Worm (Caenorhabditis elegans): ENCODE results near the gene glit-1.
A peak's percentile ranks its signal among the peaks of the same experiment; 100 is the strongest.

Gene glit-1

DNA sequence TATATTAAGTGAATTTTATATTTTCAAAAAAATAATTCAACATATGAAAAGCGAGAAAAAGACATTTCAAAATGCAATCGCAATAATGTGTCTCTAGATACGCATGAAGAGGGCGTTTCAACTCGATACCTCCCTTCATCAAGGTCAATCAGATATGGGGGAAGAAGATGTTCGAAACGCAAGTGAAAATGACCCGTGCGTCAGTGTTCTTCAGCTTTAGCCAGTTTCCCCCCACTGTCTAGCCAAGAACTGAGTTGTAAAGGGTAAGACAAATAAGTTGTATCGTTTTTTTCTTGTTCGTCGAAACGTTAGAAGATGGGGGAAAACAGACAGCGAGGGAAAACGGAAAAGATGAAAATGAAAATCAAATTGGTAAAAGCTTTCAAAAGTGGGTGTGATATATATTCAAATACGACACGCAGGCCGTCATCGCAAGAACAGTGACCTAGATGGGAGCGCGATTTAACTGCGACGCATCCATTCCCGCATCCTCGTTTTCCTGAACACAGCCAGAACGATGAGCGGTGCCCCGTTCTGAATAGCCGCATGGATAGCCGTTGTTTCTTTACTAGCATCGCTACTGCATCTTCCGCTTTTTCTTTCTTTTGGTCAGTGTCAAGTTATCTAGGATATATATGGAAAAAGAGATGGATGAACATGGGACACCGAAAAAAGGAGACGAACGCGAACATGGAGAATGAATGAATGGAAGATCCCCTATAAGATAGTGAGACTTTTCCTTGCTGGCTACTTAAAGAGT is 17.3 kb upstream of the glit-1 start:
- TF ChIP-seq him-1 (tag; optimal IDR thresholded peaks at IDR 0.05) (no peak), W03F9.2 (tag; optimal IDR thresholded peaks at IDR 0.05) (no peak), dao-5 (tag; optimal IDR thresholded peaks at IDR 0.05) (no peak)

DNA sequence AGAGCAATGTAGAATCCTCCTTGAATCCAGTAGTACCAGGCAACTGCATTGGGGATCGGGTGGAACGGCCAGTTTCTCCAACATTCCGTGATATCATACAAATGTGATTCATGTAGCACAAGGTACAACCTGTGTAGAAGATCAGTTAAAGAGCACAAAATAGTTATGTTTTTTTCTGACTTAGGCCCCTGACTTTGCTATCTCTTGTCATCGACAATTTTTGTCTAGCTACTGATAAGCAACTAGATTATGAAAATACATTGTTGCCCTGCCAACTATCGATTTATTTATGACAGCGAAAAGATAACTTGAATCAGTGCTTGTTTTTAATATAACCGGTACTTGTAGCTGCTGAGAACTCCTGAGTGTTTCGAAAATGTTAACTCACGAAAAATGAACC is 13.8 kb upstream of the glit-1 start:
- no peak for TF ChIP-seq dao-5 (tag; optimal IDR thresholded peaks at IDR 0.05)
- no peak for TF ChIP-seq W03F9.2 (tag; optimal IDR thresholded peaks at IDR 0.05)
- TF ChIP-seq him-1 (tag; optimal IDR thresholded peaks at IDR 0.05), result no peak

- no peak for TF ChIP-seq W03F9.2 (tag; optimal IDR thresholded peaks at IDR 0.05)
- no peak for TF ChIP-seq him-1 (tag; optimal IDR thresholded peaks at IDR 0.05)
- no peak for TF ChIP-seq dao-5 (tag; optimal IDR thresholded peaks at IDR 0.05)
Observed at ce11 chrX:4699411-4700050, 12.5 kb upstream of the glit-1 start, which contains the start of gene hyl-2. hyl-2 (minus strand) TSS chrX:4699461.

DNA sequence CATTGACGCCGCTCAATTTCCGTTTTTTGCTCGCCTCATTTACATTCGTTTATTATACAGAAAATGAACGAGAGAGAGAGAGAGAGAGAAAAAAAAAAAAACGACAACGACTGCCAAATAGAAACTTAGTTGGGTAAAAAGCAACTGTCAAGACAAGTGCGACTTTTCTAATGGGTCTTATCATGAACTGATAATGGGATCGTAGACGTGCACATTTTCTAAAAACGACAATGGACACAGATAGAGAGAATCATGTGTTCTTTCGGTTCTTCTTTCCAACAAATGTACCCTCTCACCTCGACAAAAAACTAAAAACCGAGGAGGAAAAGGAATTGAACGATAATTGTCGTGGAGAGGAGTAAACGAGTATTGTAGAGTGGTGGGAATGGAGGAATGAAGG is 12.0 kb upstream of the glit-1 start:
- TF ChIP-seq him-1 (tag; optimal IDR thresholded peaks at IDR 0.05), result no peak
- TF ChIP-seq W03F9.2 (tag; optimal IDR thresholded peaks at IDR 0.05), result no peak
- TF ChIP-seq dao-5 (tag; optimal IDR thresholded peaks at IDR 0.05), result no peak

ce11 chrX:4704877-4705276 is 7.2 kb upstream of the glit-1 start, which contains the start of gene aqp-8:
aqp-8 (minus strand) TSS chrX:4704977.
- TF ChIP-seq dao-5 (tag; optimal IDR thresholded peaks at IDR 0.05) (no peak), him-1 (tag; optimal IDR thresholded peaks at IDR 0.05) (no peak), W03F9.2 (tag; optimal IDR thresholded peaks at IDR 0.05) (no peak)

DNA sequence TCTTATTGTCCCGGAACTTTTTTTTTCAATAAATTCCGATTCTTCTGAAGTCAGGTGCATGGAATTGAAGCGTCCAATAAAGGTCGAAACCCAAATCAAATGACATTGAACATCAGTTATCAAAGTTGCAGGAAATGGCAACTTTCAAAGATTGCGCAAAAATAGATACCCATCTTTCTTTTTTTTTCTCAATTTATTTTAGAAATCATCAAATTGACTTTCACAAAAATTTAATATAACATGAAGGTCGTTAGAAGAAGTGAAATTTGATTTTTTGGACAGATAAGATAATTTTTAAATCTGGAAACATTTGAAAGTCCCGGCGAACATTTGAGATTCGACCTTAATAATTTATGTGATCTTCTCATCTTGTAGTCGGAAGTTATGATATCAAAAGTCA is 6.4 kb upstream of the glit-1 start:
- TF ChIP-seq him-1 (tag; optimal IDR thresholded peaks at IDR 0.05), result no peak

DNA sequence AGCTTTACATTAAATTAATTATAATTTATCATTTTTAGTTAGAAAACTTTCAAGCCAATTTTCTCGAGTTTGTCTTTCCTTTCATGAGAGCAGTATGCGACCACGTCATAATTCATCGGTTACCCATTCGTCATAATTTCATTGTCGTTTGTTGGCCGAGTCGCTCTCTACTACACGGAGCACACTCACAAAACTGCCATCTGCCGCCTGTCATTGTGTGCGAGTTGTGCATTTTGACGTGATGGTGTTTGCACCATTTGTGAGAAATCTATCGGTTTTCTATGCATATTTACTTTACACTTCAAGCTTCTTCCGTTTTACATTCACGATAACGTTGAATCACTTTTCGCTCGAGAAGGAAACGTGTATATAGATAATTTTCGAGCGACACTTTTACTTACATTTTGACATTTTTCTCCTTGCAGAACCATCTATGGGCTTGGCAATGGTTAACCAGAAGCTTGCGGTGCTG is 5.3 kb upstream of the glit-1 start, which contains the start of gene dhhc-10:
Gene dhhc-10 (plus strand): TSS at position 422 of the 472 bp plus-strand sequence.
- TF ChIP-seq W03F9.2 (tag; optimal IDR thresholded peaks at IDR 0.05), result peak; percentile 11
- TF ChIP-seq dao-5 (tag; optimal IDR thresholded peaks at IDR 0.05), result no peak
- TF ChIP-seq him-1 (tag; optimal IDR thresholded peaks at IDR 0.05), result no peak

ce11 chrX:4715107-4715506 is 3.0 kb downstream of the glit-1 start, which contains the start of gene rpl-25.1:
rpl-25.1 (plus strand) TSS chrX:4715178.
- TF ChIP-seq dao-5 (tag; optimal IDR thresholded peaks at IDR 0.05), result no peak
- no peak for TF ChIP-seq W03F9.2 (tag; optimal IDR thresholded peaks at IDR 0.05)
- no peak for TF ChIP-seq him-1 (tag; optimal IDR thresholded peaks at IDR 0.05)

DNA sequence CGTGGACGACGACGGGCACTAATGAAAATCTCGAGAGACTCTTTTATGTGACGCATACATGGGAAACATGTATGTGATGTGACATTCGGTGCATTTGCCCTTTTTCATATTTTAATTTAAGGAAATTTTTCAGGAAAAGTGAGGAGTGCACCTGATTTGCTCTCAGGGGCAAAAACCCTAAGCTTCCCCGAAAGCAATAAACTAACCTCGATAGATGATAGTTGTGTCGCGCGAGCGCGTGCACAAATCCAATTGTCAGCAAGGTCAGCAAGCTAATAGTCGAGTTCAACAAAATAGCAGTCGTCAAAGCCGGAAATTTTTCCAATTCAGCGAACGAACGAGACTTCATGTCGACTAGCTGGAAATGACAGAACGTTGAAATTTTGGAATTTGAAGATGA is 6.0 kb downstream of the glit-1 start:
- TF ChIP-seq W03F9.2 (tag; optimal IDR thresholded peaks at IDR 0.05) (no peak), him-1 (tag; optimal IDR thresholded peaks at IDR 0.05) (no peak), dao-5 (tag; optimal IDR thresholded peaks at IDR 0.05) (no peak)

- TF ChIP-seq W03F9.2 (tag; optimal IDR thresholded peaks at IDR 0.05) (no peak), dao-5 (tag; optimal IDR thresholded peaks at IDR 0.05) (no peak), him-1 (tag; optimal IDR thresholded peaks at IDR 0.05) (peak; percentile 49)
Observed at ce11 chrX:4720603-4721529, 8.8 kb downstream of the glit-1 start, which contains the start of gene F55D10.4. F55D10.4 (minus strand) TSS chrX:4720653.

- no peak for TF ChIP-seq him-1 (tag; optimal IDR thresholded peaks at IDR 0.05)
- no peak for TF ChIP-seq dao-5 (tag; optimal IDR thresholded peaks at IDR 0.05)
- TF ChIP-seq W03F9.2 (tag; optimal IDR thresholded peaks at IDR 0.05), result no peak
Observed at ce11 chrX:4727388-4727787, 15.3 kb downstream of the glit-1 start, which contains the start of gene acc-3. acc-3 (minus strand) TSS chrX:4727488.

- TF ChIP-seq dao-5 (tag; optimal IDR thresholded peaks at IDR 0.05), result no peak
- no peak for TF ChIP-seq him-1 (tag; optimal IDR thresholded peaks at IDR 0.05)
- TF ChIP-seq W03F9.2 (tag; optimal IDR thresholded peaks at IDR 0.05), result no peak
Observed at ce11 chrX:4732752-4733151, 20.7 kb downstream of the glit-1 start, which contains the start of gene aman-1. aman-1 (plus strand) TSS chrX:4733095.

DNA sequence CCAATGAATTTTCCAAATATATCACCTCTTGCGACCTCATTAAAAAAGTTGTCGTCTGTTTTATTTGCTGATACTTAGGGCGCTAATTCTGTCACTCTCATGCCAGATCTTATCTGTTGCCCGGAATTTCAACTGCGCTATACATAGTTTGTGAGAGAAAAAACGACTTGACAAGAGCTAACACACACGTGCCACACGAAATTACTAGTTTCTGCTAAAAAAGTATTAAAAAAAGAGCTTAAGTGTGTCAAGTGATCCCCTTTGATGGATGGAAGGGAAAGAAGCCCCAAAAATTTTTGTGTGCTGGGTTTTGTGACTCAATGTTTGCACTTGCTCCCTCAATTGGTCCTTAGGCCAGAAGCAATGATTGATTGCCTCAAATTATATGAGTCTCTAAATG is 28.6 kb downstream of the glit-1 start:
- TF ChIP-seq him-1 (tag; optimal IDR thresholded peaks at IDR 0.05) (no peak), W03F9.2 (tag; optimal IDR thresholded peaks at IDR 0.05) (no peak), dao-5 (tag; optimal IDR thresholded peaks at IDR 0.05) (no peak)

Data from whole organism, L4/young adult.